Worm (Caenorhabditis elegans): ENCODE results near the gene lntl-1.

DNA sequence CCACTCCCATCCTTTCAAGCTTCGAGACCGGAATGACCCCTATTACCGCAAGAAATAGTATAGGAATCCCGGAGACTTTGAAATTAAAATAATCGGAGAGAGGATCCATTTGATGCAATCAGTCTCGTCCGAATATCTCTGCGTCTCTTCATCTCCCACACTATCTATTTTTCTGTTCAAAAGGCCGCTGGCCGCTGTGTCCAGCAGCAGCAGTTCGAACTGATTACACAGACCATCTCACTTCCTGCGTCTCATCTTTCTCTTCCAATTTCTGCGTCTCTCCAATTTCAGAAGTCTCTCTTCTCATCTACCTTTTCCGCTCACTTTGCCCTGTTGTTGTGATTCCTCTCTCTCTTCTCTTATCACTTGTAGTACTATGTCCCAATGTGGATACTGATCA is 10.6 kb upstream of the lntl-1 start:
- TF ChIP-seq ztf-23 (GFP tag; IDR thresholded peaks at IDR 0.05) (no peak), tab-1 (GFP tag; IDR thresholded peaks at IDR 0.05) (no peak), flt-1 (GFP tag; IDR thresholded peaks at IDR 0.05) (no peak)
